Worm (Caenorhabditis elegans) whole organism, L4 larva: ENCODE measurements around the gene C02B4.3.

Experiments used
- D1046.2 ChIP-seq: fragments of 200-800 bp; sonication (Bioruptor generic); IDR thresholded peaks from 2 replicates; pipeline ENCODE4 v1.3.6; 2022; ENCODE audit warnings: missing genetic modification characterization, missing compliant biosample characterization
- F26F4.8 ChIP-seq: fragments of 200-800 bp; sonication (Bioruptor generic); conservative IDR thresholded peaks from 2 replicates; pipeline ENCODE4 v1.3.6; 2022; ENCODE audit warnings: missing genetic modification characterization, missing compliant biosample characterization
- R02D3.7 ChIP-seq: fragments of 150-350 bp; sonication (generic microtip); optimal IDR thresholded peaks from 3 replicates; lab custom pipeline; 2014; ENCODE audit warnings: missing biosample characterization, missing genetic modification characterization
- T20F7.1 ChIP-seq: fragments of 200-800 bp; sonication (Bioruptor generic); optimal IDR thresholded peaks from 2 replicates; lab custom pipeline; 2018; ENCODE audit warnings: mild to moderate bottlenecking, missing genetic modification characterization, missing compliant biosample characterization
- Y75B8A.6 ChIP-seq: fragments of 200-800 bp; sonication (Bioruptor generic); IDR thresholded peaks from 2 replicates; pipeline ENCODE4 v1.3.6; 2022; ENCODE audit warnings: missing genetic modification reagents, missing genetic modification characterization, missing compliant biosample characterization
- ZK546.5 ChIP-seq, 2 experiments: sonication (generic microtip); optimal IDR thresholded peaks; 2 replicates each; lab custom pipeline; 2017; ENCODE audit warnings: missing biosample characterization in 2 of 2, missing genetic modification characterization in 2 of 2
- aha-1 ChIP-seq: fragments of 150-350 bp; peaks from one replicate; lab custom pipeline; 2014; ENCODE audit warnings: missing biosample characterization, missing genetic modification characterization
- aly-2 ChIP-seq: sonication (generic microtip); optimal IDR thresholded peaks from 2 replicates; lab custom pipeline; 2018; ENCODE audit warnings: missing biosample characterization, missing genetic modification characterization
- ama-1 ChIP-seq: fragments of 150-350 bp; optimal IDR thresholded peaks from 2 replicates; lab custom pipeline; 2014; ENCODE audit warnings: inconsistent platforms, mixed read lengths
- arid-1 ChIP-seq: fragments of 200-800 bp; sonication (Bioruptor generic); conservative IDR thresholded peaks from 2 replicates; pipeline ENCODE4 v1.3.6; 2022; ENCODE audit warnings: missing genetic modification reagents, missing genetic modification characterization, missing compliant biosample characterization
- ceh-28 ChIP-seq: fragments of 150-350 bp; optimal IDR thresholded peaks from 2 replicates; lab custom pipeline; 2014; ENCODE audit warnings: missing biosample characterization, missing genetic modification reagents, missing genetic modification characterization
- ceh-82 ChIP-seq: sonication (generic microtip); optimal IDR thresholded peaks from 2 replicates; lab custom pipeline; 2017; ENCODE audit warnings: missing biosample characterization, missing genetic modification characterization
- cey-2 ChIP-seq: sonication (generic microtip); optimal IDR thresholded peaks from 3 replicates; lab custom pipeline; 2017; ENCODE audit warnings: missing genetic modification characterization, mild to moderate bottlenecking, missing compliant biosample characterization, antibody characterized with exemption, borderline replicate concordance; ENCODE audit not compliant: insufficient read depth
- daf-12 ChIP-seq: fragments of 150-350 bp; optimal IDR thresholded peaks from 2 replicates; lab custom pipeline; 2014; ENCODE audit warnings: missing biosample characterization, missing genetic modification reagents, missing genetic modification characterization
- daf-16 ChIP-seq, 3 experiments: sonication (generic microtip); optimal IDR thresholded peaks; 2 replicates each; lab custom pipeline; 2016 to 2017; ENCODE audit warnings: missing genetic modification characterization in 3 of 3, missing genetic modification reagents in 3 of 3, mild to moderate bottlenecking in 2 of 3, missing compliant biosample characterization in 2 of 3, missing biosample characterization in 1 of 3, moderate library complexity in 1 of 3
- daf-8 ChIP-seq: fragments of 200-800 bp; sonication (Bioruptor generic); IDR thresholded peaks from 2 replicates; pipeline ENCODE4 v1.3.6; 2022; ENCODE audit warnings: missing genetic modification characterization, missing compliant biosample characterization
- dmd-6 ChIP-seq: fragments of 200-800 bp; sonication (Bioruptor generic); IDR thresholded peaks from 2 replicates; pipeline ENCODE4 v1.3.6; 2022; ENCODE audit warnings: missing genetic modification reagents, missing genetic modification characterization, missing compliant biosample characterization
- dmd-8 ChIP-seq: fragments of 200-800 bp; sonication (Bioruptor generic); IDR thresholded peaks from 2 replicates; pipeline ENCODE4 v1.3.6; 2022; ENCODE audit warnings: missing genetic modification characterization, missing compliant biosample characterization
- dpl-1 ChIP-seq: fragments of 150-350 bp; optimal IDR thresholded peaks from 2 replicates; lab custom pipeline; 2014; ENCODE audit warnings: missing biosample characterization, missing genetic modification reagents, missing genetic modification characterization
- duxl-1 ChIP-seq: sonication (generic microtip); optimal IDR thresholded peaks from 2 replicates; lab custom pipeline; 2016; ENCODE audit warnings: mild to moderate bottlenecking, missing genetic modification characterization, moderate library complexity, missing compliant biosample characterization; ENCODE audit not compliant: poor library complexity
- dve-1 ChIP-seq: sonication (generic microtip); optimal IDR thresholded peaks from 2 replicates; lab custom pipeline; 2017; ENCODE audit warnings: antibody characterized with exemption, mild to moderate bottlenecking, missing genetic modification characterization, missing compliant biosample characterization; ENCODE audit not compliant: insufficient read depth
- fkh-10 ChIP-seq: fragments of 150-350 bp; optimal IDR thresholded peaks from 2 replicates; lab custom pipeline; 2014; ENCODE audit warnings: missing biosample characterization, missing genetic modification reagents, missing genetic modification characterization
- hif-1 ChIP-seq, 2 experiments: sonication (generic microtip); optimal IDR thresholded peaks; 2 replicates each; lab custom pipeline; 2016 to 2017; ENCODE audit warnings: missing compliant biosample characterization in 2 of 2, missing genetic modification characterization in 2 of 2, missing genetic modification reagents in 2 of 2, missing genotype in 2 of 2, mild to moderate bottlenecking in 1 of 2
- jun-1 ChIP-seq: fragments of 150-350 bp; optimal IDR thresholded peaks from 2 replicates; lab custom pipeline; 2014; ENCODE audit warnings: missing biosample characterization, missing genetic modification reagents, missing genetic modification characterization
- lim-7 ChIP-seq: fragments of 200-800 bp; sonication (Bioruptor generic); IDR thresholded peaks from 2 replicates; pipeline ENCODE4 v1.3.6; 2022; ENCODE audit warnings: missing genetic modification characterization, missing compliant biosample characterization
- lin-1 ChIP-seq: fragments of 200-800 bp; sonication (Bioruptor generic); IDR thresholded peaks from 2 replicates; pipeline ENCODE4 v1.3.6; 2022; ENCODE audit warnings: missing genetic modification reagents, missing genetic modification characterization, missing compliant biosample characterization
- lin-13 ChIP-seq: fragments of 150-350 bp; optimal IDR thresholded peaks from 2 replicates; lab custom pipeline; 2014; ENCODE audit warnings: missing biosample characterization, missing genetic modification reagents, missing genetic modification characterization
- lin-15B ChIP-seq: fragments of 150-350 bp; sonication (generic microtip); optimal IDR thresholded peaks from 3 replicates; lab custom pipeline; 2014; ENCODE audit warnings: missing biosample characterization, missing genetic modification characterization
- lin-38 ChIP-seq: fragments of 200-800 bp; sonication (Bioruptor generic); IDR thresholded peaks from 2 replicates; pipeline ENCODE4 v1.3.6; 2022; ENCODE audit warnings: missing genetic modification reagents, missing genetic modification characterization, missing compliant biosample characterization
- lir-3 ChIP-seq: sonication (generic microtip); optimal IDR thresholded peaks from 2 replicates; lab custom pipeline; 2016; ENCODE audit warnings: mild to moderate bottlenecking, missing genetic modification characterization, missing compliant biosample characterization
- lsy-2 ChIP-seq, 2 experiments: fragments of 150-350 bp in 1 of 2; sonication (generic microtip) in 1 of 2; optimal IDR thresholded peaks; 2 replicates each; lab custom pipeline; 2014 to 2017; ENCODE audit warnings: missing biosample characterization in 2 of 2, missing genetic modification characterization in 2 of 2
- madf-5 ChIP-seq, 2 experiments: fragments of 200-800 bp; sonication (Bioruptor generic); IDR thresholded peaks; 2 replicates each; pipeline ENCODE4 v1.3.6; 2022; ENCODE audit warnings: missing compliant biosample characterization in 2 of 2, missing genetic modification characterization in 2 of 2
- mxl-2 ChIP-seq: fragments of 200-800 bp; sonication (Bioruptor generic); conservative IDR thresholded peaks from 2 replicates; pipeline ENCODE4 v1.3.6; 2022; ENCODE audit warnings: missing genetic modification reagents, missing genetic modification characterization, missing compliant biosample characterization
- nhr-10 ChIP-seq: fragments of 150-350 bp; optimal IDR thresholded peaks from 2 replicates; lab custom pipeline; 2014; ENCODE audit warnings: missing biosample characterization, missing genetic modification characterization
- nhr-11 ChIP-seq: fragments of 150-350 bp; optimal IDR thresholded peaks from 2 replicates; lab custom pipeline; 2014; ENCODE audit warnings: missing biosample characterization, missing genetic modification characterization
- nhr-111 ChIP-seq: fragments of 200-800 bp; sonication (Bioruptor generic); optimal IDR thresholded peaks from 2 replicates; lab custom pipeline; 2018; ENCODE audit warnings: mild to moderate bottlenecking, missing genetic modification characterization, missing compliant biosample characterization
- nhr-237 ChIP-seq: sonication (generic microtip); optimal IDR thresholded peaks from 2 replicates; lab custom pipeline; 2017; ENCODE audit warnings: missing biosample characterization, missing genetic modification characterization
- nhr-25 ChIP-seq: sonication (generic microtip); optimal IDR thresholded peaks from 2 replicates; lab custom pipeline; 2017; ENCODE audit warnings: missing genetic modification characterization, mild to moderate bottlenecking, missing compliant biosample characterization, antibody characterized with exemption, moderate library complexity, borderline replicate concordance; ENCODE audit not compliant: insufficient read depth
- nhr-28 ChIP-seq: fragments of 150-350 bp; optimal IDR thresholded peaks from 2 replicates; lab custom pipeline; 2014; ENCODE audit warnings: missing biosample characterization, missing genetic modification characterization
- nhr-42 ChIP-seq: fragments of 200-800 bp; sonication (Bioruptor generic); IDR thresholded peaks from 2 replicates; pipeline ENCODE4 v1.3.6; 2022; ENCODE audit warnings: missing genetic modification characterization, missing compliant biosample characterization
- nhr-77 ChIP-seq: fragments of 150-350 bp; optimal IDR thresholded peaks from 2 replicates; lab custom pipeline; 2014; ENCODE audit warnings: missing biosample characterization, missing genetic modification characterization
- pha-4 ChIP-seq, 2 experiments: fragments of 150-350 bp in 1 of 2; fragments of 200-800 bp in 1 of 2; sonication (Bioruptor generic) in 1 of 2; IDR thresholded peaks in 1 of 2; optimal IDR thresholded peaks in 1 of 2; 2 replicates each; pipeline versions ENCODE4 v1.3.6 to Lab custom; 2014 to 2022; ENCODE audit warnings: missing genetic modification characterization in 2 of 2, missing genetic modification reagents in 2 of 2, missing biosample characterization in 1 of 2, missing compliant biosample characterization in 1 of 2
- pqm-1 ChIP-seq: sonication (generic microtip); optimal IDR thresholded peaks from 2 replicates; lab custom pipeline; 2017; ENCODE audit warnings: missing biosample characterization, missing genetic modification characterization
- rbr-2 ChIP-seq: sonication (generic microtip); optimal IDR thresholded peaks from 2 replicates; lab custom pipeline; 2016; ENCODE audit warnings: missing genotype, missing genetic modification characterization, missing compliant biosample characterization
- skn-1 ChIP-seq: fragments of 150-350 bp; optimal IDR thresholded peaks from 2 replicates; lab custom pipeline; 2014; ENCODE audit warnings: missing biosample characterization, missing genetic modification characterization
- snpc-1.2 ChIP-seq: fragments of 200-800 bp; sonication (Bioruptor generic); IDR thresholded peaks from 2 replicates; pipeline ENCODE4 v1.3.6; 2022; ENCODE audit warnings: missing genetic modification reagents, missing genetic modification characterization, missing compliant biosample characterization
- tag-97 ChIP-seq: fragments of 200-800 bp; sonication (Bioruptor generic); IDR thresholded peaks from 2 replicates; pipeline ENCODE4 v1.3.6; 2022; ENCODE audit warnings: missing genetic modification characterization, missing compliant biosample characterization
- zfp-2 ChIP-seq: sonication (generic microtip); optimal IDR thresholded peaks from 2 replicates; lab custom pipeline; 2016; ENCODE audit warnings: mild to moderate bottlenecking, missing genetic modification characterization, missing compliant biosample characterization
- zip-11 ChIP-seq: fragments of 200-800 bp; sonication (Bioruptor generic); IDR thresholded peaks from 2 replicates; pipeline ENCODE4 v1.3.6; 2022; ENCODE audit warnings: missing genetic modification characterization, missing compliant biosample characterization
- zip-2 ChIP-seq: fragments of 150-350 bp; optimal IDR thresholded peaks from 2 replicates; lab custom pipeline; 2014; ENCODE audit warnings: missing biosample characterization, missing genetic modification characterization
- ztf-11 ChIP-seq: fragments of 150-350 bp; optimal IDR thresholded peaks from 2 replicates; lab custom pipeline; 2014; ENCODE audit warnings: missing biosample characterization, missing genetic modification characterization

C02B4.3 gene

ce11 chrX:12655339-12655875 lies 4.2 kb downstream of the C02B4.3 start (continued):
- TF ChIP-seq nhr-42 (GFP tag; lab: Robert Waterston, UW) (0 out of 2 replicates have a peak, but pooled peaks have one; percentile 48), daf-12 (tag; lab: Kevin White, UChicago) (no peak), zip-11 (GFP tag; lab: Robert Waterston, UW) (no peak), aha-1 (tag; lab: Kevin White, UChicago) (no peak), nhr-10 (tag; lab: Kevin White, UChicago) (no peak), cey-2 (tag; lab: Kevin White, UChicago) (no peak), lin-15B (tag; lab: Kevin White, UChicago) (no peak), T20F7.1 (GFP tag; lab: Kevin White, UChicago) (no peak), lir-3 (tag; lab: Kevin White, UChicago) (no peak), ama-1 (lab: Kevin White, UChicago) (no peak), duxl-1 (tag; lab: Kevin White, UChicago) (no peak), D1046.2 (0 out of 2 replicates have a peak, but pooled peaks have one; percentile 8), ceh-82 (no peak), lim-7 (GFP tag; lab: Robert Waterston, UW) (no peak), tag-97 (GFP tag; lab: Robert Waterston, UW) (no peak), daf-16 (GFP tag; optimal IDR thresholded peaks at IDR 0.05; lab: Kevin White, UChicago) (peak in 1 of 2 experiments; percentile 73), daf-16 (tag; optimal IDR thresholded peaks at IDR 0.05; lab: Kevin White, UChicago) (peak; percentile 51), nhr-25 (tag; lab: Kevin White, UChicago) (no peak), ztf-11 (tag; lab: Kevin White, UChicago) (no peak), mxl-2 (GFP tag; lab: Robert Waterston, UW) (no peak), zip-2 (tag; lab: Kevin White, UChicago) (no peak), dmd-6 (GFP tag; lab: Robert Waterston, UW) (no peak; the same call in 1 of the 2 replicates), nhr-77 (tag; lab: Kevin White, UChicago) (no peak), fkh-10 (GFP tag; lab: Kevin White, UChicago) (no peak), nhr-111 (GFP tag; lab: Kevin White, UChicago) (no peak), aly-2 (tag; lab: Kevin White, UChicago) (no peak), jun-1 (no peak), nhr-11 (tag; lab: Kevin White, UChicago) (no peak), Y75B8A.6 (GFP tag; lab: Robert Waterston, UW) (no peak), arid-1 (GFP tag; lab: Robert Waterston, UW) (no peak), pha-4 (GFP tag; IDR thresholded peaks at IDR 0.05; lab: Robert Waterston, UW) (no peak), pha-4 (tag; optimal IDR thresholded peaks at IDR 0.05; lab: Kevin White, UChicago) (no peak), lin-38 (GFP tag; lab: Robert Waterston, UW) (no peak), ZK546.5 (tag; optimal IDR thresholded peaks at IDR 0.05; lab: Kevin White, UChicago) (no peak), dmd-8 (GFP tag; lab: Robert Waterston, UW) (no peak), lin-13 (GFP tag; lab: Kevin White, UChicago) (no peak), madf-5 (GFP tag; IDR thresholded peaks at IDR 0.05; lab: Robert Waterston, UW) (no peak), zfp-2 (no peak), dpl-1 (GFP tag; lab: Kevin White, UChicago) (no peak), nhr-237 (tag; lab: Kevin White, UChicago) (no peak), rbr-2 (peak; percentile 43), pqm-1 (no peak), F26F4.8 (no peak), ceh-28 (no peak), dve-1 (tag; lab: Kevin White, UChicago) (peak; percentile 80), lsy-2 (tag; optimal IDR thresholded peaks at IDR 0.05; lab: Kevin White, UChicago) (no peak), R02D3.7 (tag; lab: Kevin White, UChicago) (no peak), nhr-28 (no peak), skn-1 (tag; lab: Kevin White, UChicago) (no peak), daf-8 (GFP tag; lab: Robert Waterston, UW) (no peak), hif-1 (tag; optimal IDR thresholded peaks at IDR 0.05; lab: Kevin White, UChicago) (peak in 1 of 2 experiments; percentile 77), lin-1 (no peak), snpc-1.2 (GFP tag; lab: Robert Waterston, UW) (peak; percentile 12; the same call in 1 of the 2 replicates)
